Worm (Caenorhabditis elegans): ENCODE data around the gene F23F1.6.

DNA sequence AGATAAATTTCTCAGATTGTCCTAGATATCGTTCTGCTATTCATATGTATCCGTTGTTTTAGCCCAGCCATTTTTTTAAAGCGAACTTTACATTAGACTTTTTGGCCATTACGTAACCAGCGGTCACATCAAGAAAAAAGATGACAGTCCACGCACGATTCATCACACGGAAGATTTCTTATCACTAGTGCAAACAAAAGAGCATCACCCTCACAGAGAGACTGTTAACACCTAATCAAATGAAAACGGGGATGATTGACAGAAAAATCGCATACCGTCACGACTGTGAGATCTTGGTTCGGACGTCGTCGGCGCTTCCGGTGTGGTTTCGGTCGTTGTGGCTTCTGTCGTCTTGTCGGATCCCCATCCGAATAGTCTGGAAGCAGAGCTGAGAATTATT, 39.5 kb upstream of the F23F1.6 start:
- TF ChIP-seq C34B4.2 (tag; optimal IDR thresholded peaks at IDR 0.05) (no peak), ama-1 (optimal IDR thresholded peaks at IDR 0.05) (no peak), nhr-11 (tag; optimal IDR thresholded peaks at IDR 0.05) (no peak), fkh-8 (tag; optimal IDR thresholded peaks at IDR 0.05) (no peak), nhr-237 (tag; optimal IDR thresholded peaks at IDR 0.05) (no peak), ces-1 (GFP tag; optimal IDR thresholded peaks at IDR 0.05) (no peak), mdl-1 (tag; optimal IDR thresholded peaks at IDR 0.05) (no peak), lin-39 (tag; optimal IDR thresholded peaks at IDR 0.05) (no peak), C04F5.9 (tag; optimal IDR thresholded peaks at IDR 0.05) (no peak), nhr-90 (tag; optimal IDR thresholded peaks at IDR 0.05; ENCODE audit: poor library complexity) (no peak), alr-1 (tag; optimal IDR thresholded peaks at IDR 0.05; ENCODE audit: borderline replicate concordance) (no peak)
